Fruit fly (Drosophila melanogaster) whole organism, adult: ENCODE data around the gene CSN1a.

Experiments
- CG11617 ChIP-seq: fragments of 200-800 bp; sonication (Bioruptor generic); optimal IDR thresholded peaks from 2 replicates; lab custom pipeline; 2017; ENCODE audit warnings: mild to moderate bottlenecking, missing biosample characterization, missing genetic modification reagents, missing genetic modification characterization
- CG12768 ChIP-seq: fragments of 200-800 bp; sonication (Bioruptor generic); optimal IDR thresholded peaks from 2 replicates; lab custom pipeline; 2017; ENCODE audit warnings: missing biosample characterization, missing genetic modification characterization, mild to moderate bottlenecking, moderate library complexity, missing genetic modification reagents
- CG14711 ChIP-seq: fragments of 200-800 bp; sonication (Bioruptor generic); optimal IDR thresholded peaks from 2 replicates; lab custom pipeline; 2018; ENCODE audit warnings: missing biosample characterization, mild to moderate bottlenecking, missing genetic modification characterization, moderate library complexity
- CG33017 ChIP-seq: fragments of 200-800 bp; sonication (Bioruptor generic); optimal IDR thresholded peaks from 2 replicates; lab custom pipeline; 2018; ENCODE audit warnings: missing biosample characterization, mild to moderate bottlenecking, missing genetic modification characterization, moderate library complexity
- CG5204 ChIP-seq: fragments of 200-800 bp; sonication (Bioruptor generic); optimal IDR thresholded peaks from 2 replicates; lab custom pipeline; 2016; ENCODE audit warnings: missing biosample characterization, missing genetic modification characterization
- Clk ChIP-seq: fragments of 200-800 bp; sonication (Bioruptor generic); optimal IDR thresholded peaks from 2 replicates; lab custom pipeline; 2017; ENCODE audit warnings: missing biosample characterization, missing genetic modification characterization
- Crg-1 ChIP-seq: fragments of 200-800 bp; sonication (Bioruptor generic); optimal IDR thresholded peaks from 2 replicates; lab custom pipeline; 2016; ENCODE audit warnings: missing biosample characterization, missing genetic modification characterization
- Hr96 ChIP-seq: fragments of 200-800 bp; sonication (Bioruptor generic); optimal IDR thresholded peaks from 2 replicates; lab custom pipeline; 2016; ENCODE audit warnings: missing biosample characterization, missing genetic modification characterization
- Mnt ChIP-seq: fragments of 200-800 bp; sonication (Bioruptor generic); optimal IDR thresholded peaks from 2 replicates; lab custom pipeline; 2016; ENCODE audit warnings: missing biosample characterization, mild to moderate bottlenecking, missing genetic modification characterization
- bab1 ChIP-seq: fragments of 200-800 bp; sonication (Bioruptor generic); optimal IDR thresholded peaks from 3 replicates; lab custom pipeline; 2019; ENCODE audit warnings: missing biosample characterization, mild to moderate bottlenecking, missing genetic modification characterization, moderate library complexity
- kay ChIP-seq: fragments of 200-800 bp; sonication (Bioruptor generic); peaks from one replicate; lab custom pipeline; 2016; ENCODE audit warnings: missing biosample characterization, missing genetic modification characterization, borderline replicate concordance
- ovo ChIP-seq: fragments of 200-800 bp; sonication (Bioruptor generic); optimal IDR thresholded peaks from 2 replicates; lab custom pipeline; 2016; ENCODE audit warnings: missing biosample characterization, missing genetic modification characterization

DNA sequence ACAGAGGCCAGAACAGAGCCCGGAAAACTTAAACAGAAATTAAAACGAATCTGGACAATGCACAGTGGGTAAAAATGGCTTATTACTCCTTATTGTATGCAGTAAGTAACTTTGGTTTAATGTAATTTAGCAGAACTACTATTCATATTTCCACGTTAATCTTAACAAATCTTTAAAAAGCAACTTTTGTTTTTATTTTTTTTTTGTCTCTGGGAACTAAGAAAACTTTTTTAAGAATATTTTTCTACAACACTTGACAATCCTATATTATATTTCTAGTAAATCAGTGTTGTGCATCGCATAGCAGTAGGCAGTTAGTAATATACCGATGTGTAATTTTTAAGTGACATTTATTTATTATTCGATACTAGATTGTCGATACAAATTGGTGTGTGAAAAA, 3.0 kb downstream of the CSN1a start, which contains the start of gene CG4701:
- no peak for TF ChIP-seq kay
- TF ChIP-seq Crg-1: no peak
- TF ChIP-seq CG5204: no peak
- no peak for TF ChIP-seq Clk (GFP tag; lab: Kevin White, UChicago)
- no peak for TF ChIP-seq CG33017
- no peak for TF ChIP-seq bab1 (GFP tag; lab: Kevin White, UChicago)
- TF ChIP-seq CG11617 (GFP tag; lab: Kevin White, UChicago): no peak
- TF ChIP-seq CG14711 (tag; lab: Kevin White, UChicago): no peak
- TF ChIP-seq Mnt: no peak
- no peak for TF ChIP-seq ovo (GFP tag; lab: Kevin White, UChicago)
- TF ChIP-seq Hr96 (GFP tag; lab: Kevin White, UChicago): no peak
- TF ChIP-seq CG12768 (GFP tag; lab: Kevin White, UChicago): no peak
